Worm (Caenorhabditis elegans): ENCODE data around the gene T28D9.1.

T28D9.1 gene

DNA sequence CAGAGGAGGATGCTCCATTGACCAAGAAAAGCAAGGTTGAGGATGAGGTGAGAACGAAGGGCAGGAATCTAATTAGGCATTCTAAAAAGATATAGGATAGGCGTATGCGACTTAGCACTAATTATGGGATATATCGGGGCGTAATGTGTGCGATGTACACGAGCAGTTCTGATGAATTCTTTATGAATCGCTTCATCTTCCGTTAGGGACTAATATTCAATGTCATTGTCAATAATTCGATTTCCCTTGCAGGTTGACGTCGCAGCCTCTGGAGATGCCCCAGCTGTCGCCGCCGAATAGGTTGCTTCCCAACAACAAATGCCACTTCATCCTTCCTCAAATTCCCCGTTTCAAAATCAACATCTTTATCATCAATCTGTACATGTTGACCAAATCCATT is 937 bp downstream of the T28D9.1 start:
- no peak for TF ChIP-seq bed-2 (GFP tag; IDR thresholded peaks at IDR 0.05)
- 0 out of 2 replicates have a peak, but pooled peaks have one; percentile 7 for TF ChIP-seq egl-18 (GFP tag; IDR thresholded peaks at IDR 0.05)

DNA sequence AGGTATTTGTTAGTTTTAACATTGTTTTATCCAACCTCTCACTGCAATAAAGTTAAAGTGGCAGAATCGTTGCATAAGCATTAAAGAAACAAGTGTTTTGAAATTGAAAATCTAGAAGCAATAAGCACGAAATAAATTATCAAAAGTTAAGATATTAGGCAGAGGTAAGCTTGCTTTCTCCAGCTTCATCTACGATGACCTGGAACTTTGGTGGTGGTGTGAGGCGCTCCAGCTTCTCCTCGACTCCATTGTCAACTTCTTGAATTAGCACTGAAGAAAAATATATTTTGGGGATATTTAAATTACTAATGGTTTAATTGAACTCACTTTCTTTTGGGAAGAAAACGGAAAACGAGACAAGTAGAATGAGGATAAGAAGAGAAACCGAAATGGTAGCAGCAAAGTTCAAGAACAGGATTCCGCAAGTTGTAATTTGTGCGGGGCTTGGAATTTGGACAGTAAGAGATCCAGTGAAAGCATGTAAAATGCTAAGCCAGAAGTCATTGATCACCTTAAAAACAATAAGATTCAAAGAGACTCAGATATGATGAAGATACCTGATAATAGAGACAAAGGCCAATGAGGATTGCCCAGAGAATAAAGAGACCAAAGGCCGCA is 1.6 kb downstream of the T28D9.1 start:
- peak; percentile 28 for TF ChIP-seq hrde-1 (tag; optimal IDR thresholded peaks at IDR 0.05; ENCODE audit: borderline replicate concordance)
- TF ChIP-seq madf-6 (GFP tag; IDR thresholded peaks at IDR 0.05) = peak; percentile 53; the same call in 1 of the 2 replicates
- peak; percentile 14 for TF ChIP-seq snpc-3.4 (tag; optimal IDR thresholded peaks at IDR 0.05)
- TF ChIP-seq xnd-1 (tag; optimal IDR thresholded peaks at IDR 0.05) = peak; percentile 35
- TF ChIP-seq ama-1 (optimal IDR thresholded peaks at IDR 0.05) = no peak
- TF ChIP-seq ama-1 (GFP tag; optimal IDR thresholded peaks at IDR 0.05) = peak in 1 of 2 experiments; percentile 6
- peak; percentile 31 for TF ChIP-seq F49E8.2 (tag; optimal IDR thresholded peaks at IDR 0.05; ENCODE audit: insufficient read depth)
- no peak for TF ChIP-seq F37B4.10 (GFP tag; IDR thresholded peaks at IDR 0.05)
- 0 out of 2 replicates have a peak, but pooled peaks have one; percentile 28 for TF ChIP-seq pbrm-1 (GFP tag; IDR thresholded peaks at IDR 0.05)
- TF ChIP-seq mes-4 (tag; optimal IDR thresholded peaks at IDR 0.05) = no peak
- TF ChIP-seq ceh-100 (GFP tag; IDR thresholded peaks at IDR 0.05) = 0 out of 2 replicates have a peak, but pooled peaks have one; percentile 35
- TF ChIP-seq C17E4.6 (GFP tag; IDR thresholded peaks at IDR 0.05) = no peak
- TF ChIP-seq hsf-1 (GFP tag; IDR thresholded peaks at IDR 0.05) = peak; percentile 60
- TF ChIP-seq lin-54 (GFP tag; optimal IDR thresholded peaks at IDR 0.05) = peak; percentile 1
- peak; percentile 26 for TF ChIP-seq repo-1 (tag; optimal IDR thresholded peaks at IDR 0.05)
- TF ChIP-seq ccch-3 (GFP tag; optimal IDR thresholded peaks at IDR 0.05) = no peak
- TF ChIP-seq aptf-2 (GFP tag; conservative IDR thresholded peaks at IDR 0.05) = no peak
- TF ChIP-seq madf-3 (GFP tag; IDR thresholded peaks at IDR 0.05) = 0 out of 2 replicates have a peak, but pooled peaks have one; percentile 1
- no peak for TF ChIP-seq B0261.1 (tag; optimal IDR thresholded peaks at IDR 0.05)

DNA sequence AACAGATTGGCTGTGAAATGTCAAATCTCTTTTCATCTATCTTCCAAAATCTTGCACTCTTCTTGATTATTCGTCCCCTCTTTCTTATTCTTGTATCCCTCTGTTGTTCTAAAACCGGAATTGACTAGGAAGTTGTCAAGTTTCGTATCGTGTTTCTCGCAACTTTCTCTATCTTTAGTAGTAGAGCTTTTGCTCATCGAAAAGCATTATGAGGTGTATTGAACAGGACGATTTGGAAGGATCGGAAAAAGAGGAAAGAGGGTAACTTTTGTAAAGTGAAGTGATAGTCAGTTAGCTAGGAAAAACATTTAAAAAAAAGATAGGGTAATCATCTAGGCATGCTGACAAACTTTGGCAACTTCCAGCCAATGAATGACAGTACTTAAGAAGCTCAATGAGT is 4.3 kb downstream of the T28D9.1 start:
- no peak for TF ChIP-seq hmg-20 (GFP tag; IDR thresholded peaks at IDR 0.05)
- no peak for TF ChIP-seq nhr-120 (GFP tag; IDR thresholded peaks at IDR 0.05)
- TF ChIP-seq dpl-1 (GFP tag; optimal IDR thresholded peaks at IDR 0.05) = no peak
- TF ChIP-seq nfya-1 (tag; optimal IDR thresholded peaks at IDR 0.05; ENCODE audit: borderline replicate concordance, insufficient read depth) = no peak
- TF ChIP-seq B0035.1 (tag; optimal IDR thresholded peaks at IDR 0.05) = no peak
- TF ChIP-seq ztf-25 (GFP tag; IDR thresholded peaks at IDR 0.05) = no peak
- no peak for TF ChIP-seq egl-18 (GFP tag; IDR thresholded peaks at IDR 0.05)
- no peak for TF ChIP-seq unc-130 (GFP tag; optimal IDR thresholded peaks at IDR 0.05)
- TF ChIP-seq ztf-6 (GFP tag; IDR thresholded peaks at IDR 0.05) = no peak

DNA sequence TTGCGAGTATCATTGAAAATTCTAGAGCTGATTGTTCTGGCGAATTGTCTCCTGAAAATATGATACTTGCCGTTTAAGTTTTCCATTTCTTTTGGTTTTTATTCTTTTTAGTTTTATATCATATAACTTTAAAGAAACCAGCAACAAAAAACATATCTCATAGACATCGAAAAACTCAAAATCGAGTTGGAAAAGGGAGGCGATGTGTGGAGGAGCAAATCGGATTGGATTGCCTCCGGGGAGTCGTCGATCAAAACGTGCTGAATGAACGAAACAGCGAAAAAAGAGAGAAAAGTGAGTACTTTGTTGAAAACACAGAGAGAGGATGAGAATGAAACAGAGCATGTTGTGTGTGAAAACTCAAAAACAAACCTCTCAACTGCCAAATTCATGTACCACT is 4.9 kb downstream of the T28D9.1 start:
- TF ChIP-seq ztf-22 (GFP tag; optimal IDR thresholded peaks at IDR 0.05) = no peak
- TF ChIP-seq T07F8.4 (tag; optimal IDR thresholded peaks at IDR 0.05) = no peak
- TF ChIP-seq unc-62 (GFP tag; optimal IDR thresholded peaks at IDR 0.05) = no peak
- TF ChIP-seq F37B4.10 (GFP tag; IDR thresholded peaks at IDR 0.05) = no peak
- no peak for TF ChIP-seq madf-3 (GFP tag; IDR thresholded peaks at IDR 0.05)
- TF ChIP-seq Y79H2A.3 (GFP tag; conservative IDR thresholded peaks at IDR 0.05) = no peak
- no peak for TF ChIP-seq ztf-6 (GFP tag; IDR thresholded peaks at IDR 0.05)
- no peak for TF ChIP-seq tbp1 (GFP tag; optimal IDR thresholded peaks at IDR 0.05)
- TF ChIP-seq athp-1 (tag; optimal IDR thresholded peaks at IDR 0.05) = no peak
- TF ChIP-seq hmg-1.2 (GFP tag; IDR thresholded peaks at IDR 0.05) = no peak

All from whole organism, young adult.